Fruit fly (Drosophila melanogaster): ENCODE measurements around the gene Cbp20.

Cbp20 gene

DNA sequence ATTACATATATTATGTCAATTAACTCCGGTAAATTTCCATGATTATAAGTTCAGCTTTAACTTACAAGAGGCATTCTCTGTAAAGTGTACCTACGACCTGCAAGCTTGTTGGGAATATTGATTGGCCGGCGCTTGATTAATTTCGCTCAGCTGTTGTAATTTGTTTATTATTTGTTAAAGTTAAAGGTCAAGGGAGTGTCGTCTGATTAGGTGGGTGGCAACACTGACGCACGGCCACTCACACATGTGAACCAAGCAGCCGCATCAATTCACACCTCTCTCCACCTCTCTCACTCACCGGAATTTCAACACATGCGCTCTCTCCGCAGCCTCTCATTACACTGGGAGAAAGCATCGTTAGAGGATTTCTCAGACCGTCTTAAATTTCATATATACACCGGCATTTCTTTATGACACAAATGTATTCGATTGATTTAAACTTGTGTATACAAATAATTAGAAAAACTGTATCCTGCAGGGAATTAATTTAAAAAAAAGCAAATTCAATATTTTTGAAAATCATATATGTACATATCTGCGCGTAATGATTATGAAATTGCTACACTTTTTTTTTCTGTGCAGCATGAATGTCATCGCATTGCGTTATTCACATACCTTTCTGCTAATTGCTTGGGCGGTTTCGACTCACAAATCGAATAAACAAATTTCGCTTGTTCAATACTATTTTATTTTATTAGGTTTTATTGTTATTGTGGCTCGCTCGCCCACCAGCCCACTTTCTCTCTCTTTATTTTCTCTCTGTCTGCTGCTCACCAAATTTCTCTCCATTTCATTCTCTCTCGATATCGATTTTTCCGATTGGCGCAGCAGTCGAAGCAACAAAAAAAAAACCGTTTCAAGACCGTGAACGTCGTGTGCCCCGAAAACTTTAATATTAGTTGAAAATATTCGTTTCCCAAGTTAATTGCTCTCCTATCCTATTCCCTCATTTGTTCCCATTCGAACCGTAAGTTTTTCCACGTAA is 7.8 kb downstream of the Cbp20 start (continued):
- TF ChIP-seq CG3032 (tag; optimal IDR thresholded peaks at IDR 0.05) (peak; percentile 64), fd85E (GFP tag; optimal IDR thresholded peaks at IDR 0.05) (no peak), Lpt (GFP tag; optimal IDR thresholded peaks at IDR 0.05) (peak; percentile 77), CG3919 (GFP tag; optimal IDR thresholded peaks at IDR 0.05) (no peak), Sox15 (GFP tag; optimal IDR thresholded peaks at IDR 0.05) (peak; percentile 64), Eip93F (GFP tag; optimal IDR thresholded peaks at IDR 0.05) (no peak), Eip78C (GFP tag) (peak; percentile 96), Ets21C (GFP tag; optimal IDR thresholded peaks at IDR 0.05) (peak; percentile 72), Blimp-1 (GFP tag; optimal IDR thresholded peaks at IDR 0.05) (peak; percentile 47), CG16779 (tag; optimal IDR thresholded peaks at IDR 0.05) (peak; percentile 71), acj6 (GFP tag; optimal IDR thresholded peaks at IDR 0.05) (peak; percentile 82), ss (GFP tag; optimal IDR thresholded peaks at IDR 0.05) (no peak), OdsH (GFP tag; optimal IDR thresholded peaks at IDR 0.05) (peak; percentile 84), Hr38 (GFP tag; optimal IDR thresholded peaks at IDR 0.05) (no peak), CG6276 (GFP tag; optimal IDR thresholded peaks at IDR 0.05) (peak; percentile 90), CG4318 (GFP tag; optimal IDR thresholded peaks at IDR 0.05) (peak; percentile 79), CG6854 (GFP tag; optimal IDR thresholded peaks at IDR 0.05) (peak; percentile 26), achi (GFP tag; optimal IDR thresholded peaks at IDR 0.05) (no peak), CG6808 (GFP tag; optimal IDR thresholded peaks at IDR 0.05) (no peak), salr (GFP tag; optimal IDR thresholded peaks at IDR 0.05) (peak in 1 of 2 experiments; percentile 87), CG34406 (GFP tag; optimal IDR thresholded peaks at IDR 0.05) (no peak), CG11294 (GFP tag; IDR thresholded peaks at IDR 0.05) (peak; percentile 58), dac (GFP tag; optimal IDR thresholded peaks at IDR 0.05) (peak; percentile 67), CG10631 (GFP tag; optimal IDR thresholded peaks at IDR 0.05) (no peak), Sox14 (GFP tag; optimal IDR thresholded peaks at IDR 0.05) (peak; percentile 80), CG8119 (GFP tag; IDR thresholded peaks at IDR 0.05) (peak; percentile 89), CG7368 (GFP tag; optimal IDR thresholded peaks at IDR 0.05) (no peak), net (GFP tag; optimal IDR thresholded peaks at IDR 0.05) (peak; percentile 81), Eip75B (GFP tag; optimal IDR thresholded peaks at IDR 0.05) (no peak), fd59A (GFP tag; optimal IDR thresholded peaks at IDR 0.05) (peak; percentile 59), eg (GFP tag; IDR thresholded peaks at IDR 0.05) (peak; percentile 74; the same call in 2 of the 3 replicates)

DNA sequence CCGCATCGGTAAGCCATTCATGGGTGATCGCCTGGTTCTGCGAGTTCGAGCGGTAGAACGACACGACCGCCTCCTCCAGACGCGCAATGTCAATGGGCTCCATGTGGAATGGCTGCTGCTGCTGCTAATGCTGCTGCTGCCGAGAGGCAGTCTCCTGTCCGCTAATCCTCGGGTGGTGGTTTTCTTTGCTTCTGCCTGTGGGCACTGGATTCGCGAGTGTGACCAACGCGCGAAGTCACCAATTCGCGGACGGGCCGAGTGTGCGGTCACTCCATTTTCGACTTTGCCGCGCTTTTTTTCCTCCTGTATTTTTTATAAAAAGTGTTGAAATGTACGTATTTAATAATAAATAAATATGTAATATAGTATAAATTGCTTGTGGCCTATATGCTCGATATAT is 18.8 kb downstream of the Cbp20 start, which contains the start of gene cdm:
TSS of gene cdm (minus strand) at position 236 of the 400 bp plus-strand sequence.
- TF ChIP-seq CG6854 (GFP tag; optimal IDR thresholded peaks at IDR 0.05) (no peak), achi (GFP tag; optimal IDR thresholded peaks at IDR 0.05) (no peak), CG6163 (GFP tag; IDR thresholded peaks at IDR 0.05) (peak; percentile 19; the same call in 1 of the 3 replicates), esn (GFP tag; optimal IDR thresholded peaks at IDR 0.05) (peak; percentile 8), CG6276 (GFP tag; optimal IDR thresholded peaks at IDR 0.05) (no peak)

DNA sequence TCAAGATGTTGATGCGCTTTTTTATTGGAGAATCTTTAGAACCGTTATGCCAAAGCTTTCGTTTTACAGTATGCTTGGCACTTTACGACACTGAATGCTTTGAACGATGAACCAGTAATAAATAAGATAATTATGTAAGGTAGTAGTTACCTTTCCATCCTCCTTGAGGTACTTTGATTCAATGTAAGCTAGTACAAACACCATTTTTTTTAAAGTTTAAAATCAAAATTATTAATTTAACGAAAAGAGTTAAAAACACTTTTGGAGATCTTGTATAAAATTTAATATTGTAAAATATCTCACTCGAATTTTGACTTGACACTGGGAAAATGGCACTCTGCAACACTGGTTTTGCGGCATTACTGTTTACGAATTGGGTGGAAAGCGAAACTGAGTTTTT is 20.9 kb downstream of the Cbp20 start, which contains the start of the genes Arp5 and CG7208:
TSS of gene Arp5 (plus strand) at position 114 of the 400 bp plus-strand sequence.
TSS of gene CG7208 (minus strand) at position 331 of the 400 bp plus-strand sequence.
- TF ChIP-seq fkh (GFP tag; optimal IDR thresholded peaks at IDR 0.05) (no peak), Eip78C (GFP tag) (peak; percentile 91), svp (GFP tag) (no peak), CG8632 (GFP tag; optimal IDR thresholded peaks at IDR 0.05) (peak; percentile 39), CG10631 (GFP tag; optimal IDR thresholded peaks at IDR 0.05) (no peak), CG6854 (GFP tag; optimal IDR thresholded peaks at IDR 0.05) (no peak), fd59A (GFP tag; optimal IDR thresholded peaks at IDR 0.05) (no peak), Hr39 (GFP tag; optimal IDR thresholded peaks at IDR 0.05) (peak; percentile 68), CG11762 (GFP tag; optimal IDR thresholded peaks at IDR 0.05; ENCODE audit: insufficient read depth) (peak; percentile 36), CG3032 (tag; optimal IDR thresholded peaks at IDR 0.05) (peak; percentile 48), Eip93F (GFP tag; optimal IDR thresholded peaks at IDR 0.05) (no peak), Ets96B (tag; optimal IDR thresholded peaks at IDR 0.05) (peak; percentile 30), ss (GFP tag; optimal IDR thresholded peaks at IDR 0.05) (no peak), achi (GFP tag; optimal IDR thresholded peaks at IDR 0.05) (peak; percentile 79), lz (GFP tag; optimal IDR thresholded peaks at IDR 0.05) (peak; percentile 62), Hr38 (GFP tag; optimal IDR thresholded peaks at IDR 0.05) (no peak), Blimp-1 (GFP tag; optimal IDR thresholded peaks at IDR 0.05) (peak; percentile 51), Lpt (GFP tag; optimal IDR thresholded peaks at IDR 0.05) (no peak), CG10669 (GFP tag; optimal IDR thresholded peaks at IDR 0.05) (no peak), OdsH (GFP tag; optimal IDR thresholded peaks at IDR 0.05) (no peak), pdm3 (GFP tag; optimal IDR thresholded peaks at IDR 0.05) (peak; percentile 76), CG32006 (GFP tag; optimal IDR thresholded peaks at IDR 0.05) (no peak), CG8319 (GFP tag; optimal IDR thresholded peaks at IDR 0.05) (peak; percentile 51), dac (GFP tag; optimal IDR thresholded peaks at IDR 0.05) (no peak), CG6276 (GFP tag; optimal IDR thresholded peaks at IDR 0.05) (no peak), esn (GFP tag; optimal IDR thresholded peaks at IDR 0.05) (peak; percentile 83), eg (GFP tag; IDR thresholded peaks at IDR 0.05) (no peak; the same call in 2 of the 3 replicates)
